Worm (Caenorhabditis elegans): ENCODE results near the gene chil-4.

DNA sequence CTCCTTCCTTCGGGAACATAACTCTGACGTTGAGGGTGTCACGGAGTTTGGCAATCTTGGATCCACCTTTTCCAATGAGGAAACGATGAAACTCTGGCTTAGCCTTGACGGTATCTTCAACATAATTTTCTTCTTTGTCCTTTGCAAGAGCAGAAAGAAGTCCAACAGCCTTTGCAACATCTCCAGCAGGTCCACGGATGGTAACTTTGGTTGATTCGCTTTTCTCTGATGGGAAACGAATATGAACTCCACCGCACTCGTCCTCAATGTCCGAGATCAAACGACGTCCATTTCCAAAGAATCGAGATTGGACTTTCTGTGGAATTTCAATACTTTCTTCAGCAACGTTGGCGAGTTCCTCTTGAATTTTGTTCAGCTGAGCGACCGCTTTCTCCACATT is 33.0 kb upstream of the chil-4 start:
- no peak for TF ChIP-seq hmbx-1 (tag; optimal IDR thresholded peaks at IDR 0.05)
- no peak for TF ChIP-seq tra-4 (tag; optimal IDR thresholded peaks at IDR 0.05)
- no peak for TF ChIP-seq ama-1 (optimal IDR thresholded peaks at IDR 0.05)
- TF ChIP-seq flt-1 (GFP tag; IDR thresholded peaks at IDR 0.05), result no peak
